Fruit fly (Drosophila melanogaster): Measurements from ENCODE around the gene CG15525.
A peak's percentile ranks its signal among the peaks of the same experiment; 100 is the strongest.

CG15525 gene

dm6 chr3R:30004648-30005047 is 7.2 kb upstream of the CG15525 start, which contains the start of the genes Nlp and Nph (continued):
- TF ChIP-seq CG30020 (tag; optimal IDR thresholded peaks at IDR 0.05) (peak; percentile 38), CG9797 (GFP tag; optimal IDR thresholded peaks at IDR 0.05) (peak; percentile 61), knrl (GFP tag; IDR thresholded peaks at IDR 0.05; ENCODE audit: partially characterized antibody) (peak; percentile 88), Rfx (GFP tag; IDR thresholded peaks at IDR 0.05) (peak; percentile 48; the same call in 1 of the 2 replicates), ash1 (GFP tag; optimal IDR thresholded peaks at IDR 0.05) (no peak), CG12155 (GFP tag; optimal IDR thresholded peaks at IDR 0.05) (peak; percentile 47), CG18764 (GFP tag; optimal IDR thresholded peaks at IDR 0.05) (peak; percentile 10), Nf-YC (tag; optimal IDR thresholded peaks at IDR 0.05) (peak; percentile 39), slp2 (GFP tag; optimal IDR thresholded peaks at IDR 0.05) (no peak), CG33213 (GFP tag; optimal IDR thresholded peaks at IDR 0.05) (peak; percentile 19), zf30C (GFP tag; optimal IDR thresholded peaks at IDR 0.05) (no peak), CG34422 (GFP tag; IDR thresholded peaks at IDR 0.05) (peak; percentile 51; the same call in 1 of the 3 replicates), Tbp (GFP tag; optimal IDR thresholded peaks at IDR 0.05) (peak; percentile 64), gfzf (GFP tag; optimal IDR thresholded peaks at IDR 0.05) (peak; percentile 26), CG17829 (tag; optimal IDR thresholded peaks at IDR 0.05) (peak; percentile 80), CG13424 (tag; optimal IDR thresholded peaks at IDR 0.05) (peak; percentile 15), caup (GFP tag; optimal IDR thresholded peaks at IDR 0.05; ENCODE audit: severe bottlenecking) (peak; percentile 22), schlank (tag; optimal IDR thresholded peaks at IDR 0.05) (no peak), CG10979 (tag; optimal IDR thresholded peaks at IDR 0.05) (peak; percentile 15), CG7372 (GFP tag; IDR thresholded peaks at IDR 0.05) (0 out of 2 replicates have a peak, but pooled peaks have one; percentile 35), hb (GFP tag; IDR thresholded peaks at IDR 0.05; ENCODE audit: partially characterized antibody) (peak; percentile 83), Aef1 (GFP tag; IDR thresholded peaks at IDR 0.05) (no peak), Max (GFP tag; optimal IDR thresholded peaks at IDR 0.05) (peak; percentile 87), CkIIα-i1 (GFP tag; IDR thresholded peaks at IDR 0.05) (no peak), CG8924 (tag; optimal IDR thresholded peaks at IDR 0.05) (peak; percentile 43), CG12769 (tag; optimal IDR thresholded peaks at IDR 0.05) (no peak), cwo (GFP tag; optimal IDR thresholded peaks at IDR 0.05) (peak; percentile 33), Trl (optimal IDR thresholded peaks at IDR 0.05) (no peak), Trl (GFP tag; optimal IDR thresholded peaks at IDR 0.05) (peak; percentile 0), abd-A (tag; optimal IDR thresholded peaks at IDR 0.05) (no peak), Awh (GFP tag; IDR thresholded peaks at IDR 0.05) (no peak), Med (GFP tag) (peak; percentile 89), dysf (GFP tag; IDR thresholded peaks at IDR 0.05) (peak; percentile 22; the same call in 1 of the 3 replicates), CG17359 (tag; optimal IDR thresholded peaks at IDR 0.05) (peak; percentile 0), CG17186 (GFP tag; optimal IDR thresholded peaks at IDR 0.05) (peak; percentile 80), CG14710 (tag; optimal IDR thresholded peaks at IDR 0.05) (peak; percentile 67), twi (tag; optimal IDR thresholded peaks at IDR 0.05) (peak; percentile 41), inv (GFP tag; IDR thresholded peaks at IDR 0.05; ENCODE audit: partially characterized antibody) (peak; percentile 70), trem (tag; optimal IDR thresholded peaks at IDR 0.05) (peak; percentile 90), CG6791 (GFP tag; IDR thresholded peaks at IDR 0.05; ENCODE audit: partially characterized antibody) (peak; percentile 77), Bgb (GFP tag; IDR thresholded peaks at IDR 0.05; ENCODE audit: partially characterized antibody) (peak; percentile 84), gt (GFP tag; IDR thresholded peaks at IDR 0.05) (no peak), bbx (GFP tag; IDR thresholded peaks at IDR 0.05; ENCODE audit: partially characterized antibody) (peak; percentile 76), ato (GFP tag; IDR thresholded peaks at IDR 0.05; ENCODE audit: partially characterized antibody) (peak; percentile 85), CG2116 (GFP tag; optimal IDR thresholded peaks at IDR 0.05) (peak; percentile 93), Dip3 (GFP tag; optimal IDR thresholded peaks at IDR 0.05) (peak; percentile 15), kah (GFP tag; optimal IDR thresholded peaks at IDR 0.05) (peak; percentile 75), slbo (GFP tag; IDR thresholded peaks at IDR 0.05) (peak; percentile 45), Spps (tag; optimal IDR thresholded peaks at IDR 0.05) (peak; percentile 7), otp (GFP tag; IDR thresholded peaks at IDR 0.05) (no peak)
